Worm (Caenorhabditis elegans) whole organism, midembryonic: ENCODE data around the gene arf-5.

Experiments used
- T22C8.4 ChIP-seq: fragments of 200-800 bp; sonication (Bioruptor generic); IDR thresholded peaks from 2 replicates; pipeline ENCODE4 v1.3.6; 2022; ENCODE audit warnings: missing genetic modification characterization, missing compliant biosample characterization
- cog-1 ChIP-seq: sonication (generic microtip); optimal IDR thresholded peaks from 2 replicates; lab custom pipeline; 2016; ENCODE audit warnings: missing genetic modification characterization, missing compliant biosample characterization
- flt-1 ChIP-seq: fragments of 200-800 bp; sonication (Bioruptor generic); IDR thresholded peaks from 2 replicates; pipeline ENCODE4 v1.3.6; 2022; ENCODE audit warnings: missing genetic modification characterization, missing compliant biosample characterization
- klf-2 ChIP-seq: fragments of 200-800 bp; sonication (Bioruptor generic); conservative IDR thresholded peaks from 2 replicates; pipeline ENCODE4 v1.3.6; 2022; ENCODE audit warnings: missing genetic modification reagents, missing genetic modification characterization, missing compliant biosample characterization
- med-1 ChIP-seq: sonication (generic microtip); optimal IDR thresholded peaks from 2 replicates; lab custom pipeline; 2017; ENCODE audit warnings: missing genetic modification characterization, mild to moderate bottlenecking, missing compliant biosample characterization, antibody characterized with exemption, missing genetic modification reagents; ENCODE audit not compliant: insufficient read depth
- ref-1 ChIP-seq: fragments of 200-800 bp; sonication (Bioruptor generic); conservative IDR thresholded peaks from 2 replicates; pipeline ENCODE4 v1.3.6; 2022; ENCODE audit warnings: missing genetic modification reagents, missing genetic modification characterization, missing compliant biosample characterization
- tab-1 ChIP-seq: fragments of 200-800 bp; sonication (Bioruptor generic); IDR thresholded peaks from 2 replicates; pipeline ENCODE4 v1.3.6; 2022; ENCODE audit warnings: missing genetic modification characterization, missing compliant biosample characterization
- ztf-23 ChIP-seq: fragments of 200-800 bp; sonication (Bioruptor generic); IDR thresholded peaks from 2 replicates; pipeline ENCODE4 v1.3.6; 2022; ENCODE audit warnings: missing genetic modification reagents, missing genetic modification characterization, missing compliant biosample characterization
- ztf-29 ChIP-seq: fragments of 200-800 bp; sonication (Bioruptor generic); IDR thresholded peaks from 2 replicates; pipeline ENCODE4 v1.3.6; 2022; ENCODE audit warnings: missing genetic modification reagents, missing genetic modification characterization, missing compliant biosample characterization

The arf-5 gene

DNA sequence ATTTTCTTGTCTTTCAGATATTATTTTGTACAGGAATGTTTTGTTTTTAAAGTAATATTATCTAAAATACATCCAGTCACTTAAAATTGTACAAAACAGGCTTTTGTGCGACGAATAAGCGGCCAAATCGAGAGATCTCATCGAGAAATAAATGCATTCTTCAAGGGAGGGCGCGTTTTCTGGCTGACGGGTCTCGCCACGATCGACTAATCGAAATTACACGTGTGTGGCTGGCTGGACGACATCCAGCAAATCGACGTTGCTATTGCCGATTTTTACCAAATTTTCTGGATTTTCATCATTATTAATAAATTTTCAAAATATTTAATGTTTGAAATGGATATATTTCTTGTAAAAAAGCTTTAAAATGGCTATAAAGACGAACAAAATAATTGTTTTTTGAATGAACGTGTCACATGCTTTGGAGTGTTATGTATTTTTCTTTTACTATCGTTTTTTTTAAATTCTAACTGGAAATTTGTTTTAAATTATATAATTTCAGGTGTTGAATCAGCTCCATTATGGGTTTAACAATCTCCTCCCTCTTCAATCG, at the start of gene arf-5:
Gene arf-5, plus strand, starts transcription at position 503 of the 553 bp plus-strand sequence.
- TF ChIP-seq cog-1 (peak; percentile 20), ztf-23 (GFP tag; lab: Robert Waterston, UW) (no peak), ref-1 (GFP tag; lab: Robert Waterston, UW) (no peak)

DNA sequence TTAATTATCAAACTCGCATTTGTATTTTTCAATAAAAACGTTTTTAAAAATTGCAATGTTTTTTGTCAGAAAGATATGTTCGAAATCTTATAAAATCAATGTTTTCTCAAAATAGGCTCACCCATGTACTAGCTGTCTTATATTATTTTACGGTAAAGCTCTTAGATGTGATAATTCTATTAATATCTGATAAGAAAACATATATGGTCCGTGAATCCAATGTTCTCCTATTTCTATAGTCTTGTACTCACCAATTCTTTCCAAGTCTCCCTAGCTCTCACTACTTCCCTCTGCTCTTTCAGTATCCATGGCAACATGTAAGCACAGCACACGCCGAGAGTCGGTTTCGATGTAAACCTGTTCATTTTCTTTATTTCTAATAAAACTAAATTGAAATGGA, 48.6 kb upstream of the arf-5 start, which contains the start of gene bbs-2:
Gene bbs-2, plus strand, starts transcription at position 301 of the 400 bp plus-strand sequence.
- no peak for TF ChIP-seq T22C8.4
- TF ChIP-seq ztf-23 (GFP tag; lab: Robert Waterston, UW), result no peak
- TF ChIP-seq flt-1, result no peak
- no peak for TF ChIP-seq tab-1 (GFP tag; lab: Robert Waterston, UW)
- TF ChIP-seq cog-1, result no peak
- TF ChIP-seq ztf-29 (GFP tag; lab: Robert Waterston, UW), result no peak
- no peak for TF ChIP-seq ref-1 (GFP tag; lab: Robert Waterston, UW)
- TF ChIP-seq med-1 (GFP tag; lab: Kevin White, UChicago), result no peak
- no peak for TF ChIP-seq klf-2 (GFP tag; lab: Robert Waterston, UW)

DNA sequence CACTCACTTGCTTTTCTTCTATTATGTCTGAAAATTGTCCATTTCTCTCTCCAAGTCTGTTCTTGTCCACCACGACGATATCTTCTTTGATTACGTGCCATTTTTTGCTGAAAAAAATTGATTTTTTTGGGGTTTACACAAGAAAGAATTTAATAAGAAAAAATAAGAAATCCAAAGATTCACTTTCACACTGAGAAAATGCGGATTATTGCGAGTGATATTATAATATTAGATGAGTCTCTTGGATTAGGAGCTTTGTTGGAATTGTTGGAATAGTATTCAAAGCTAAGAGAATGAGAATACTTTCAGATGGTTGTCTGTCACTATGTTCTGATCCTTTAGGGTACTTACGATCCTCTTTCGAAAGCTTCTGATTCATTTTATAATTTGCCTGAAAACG, 43.5 kb upstream of the arf-5 start, which contains the start of gene F20D12.7:
Gene F20D12.7, minus strand, starts transcription at position 101 of the 400 bp plus-strand sequence.
- TF ChIP-seq klf-2 (GFP tag; lab: Robert Waterston, UW), result no peak
- no peak for TF ChIP-seq ztf-23 (GFP tag; lab: Robert Waterston, UW)
- no peak for TF ChIP-seq flt-1
- no peak for TF ChIP-seq med-1 (GFP tag; lab: Kevin White, UChicago)
- TF ChIP-seq cog-1, result no peak
- no peak for TF ChIP-seq ref-1 (GFP tag; lab: Robert Waterston, UW)
- TF ChIP-seq ztf-29 (GFP tag; lab: Robert Waterston, UW), result no peak
- no peak for TF ChIP-seq T22C8.4
- TF ChIP-seq tab-1 (GFP tag; lab: Robert Waterston, UW), result no peak

DNA sequence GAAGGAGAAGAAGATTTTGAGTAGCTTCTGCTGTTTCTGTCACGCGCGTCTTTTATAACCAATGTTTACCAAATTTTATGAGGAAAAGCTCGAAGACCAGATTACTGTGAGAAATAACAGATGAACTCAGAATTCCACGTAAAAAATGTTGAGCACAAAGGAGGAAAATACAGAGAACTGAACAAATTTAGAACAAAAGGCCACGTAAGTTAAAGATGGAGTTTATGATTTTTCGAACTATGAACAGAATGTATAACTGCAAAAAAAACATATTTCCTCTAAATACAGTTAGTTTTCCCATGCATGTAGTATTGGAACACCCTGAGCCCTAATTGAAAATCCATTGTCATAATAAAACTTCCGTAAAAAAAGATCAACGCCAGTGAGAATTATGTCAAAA, 41.4 kb upstream of the arf-5 start, which contains the start of gene exc-9:
Gene exc-9, minus strand, starts transcription at position 101 of the 400 bp plus-strand sequence.
- TF ChIP-seq ztf-23 (GFP tag; lab: Robert Waterston, UW), result no peak

DNA sequence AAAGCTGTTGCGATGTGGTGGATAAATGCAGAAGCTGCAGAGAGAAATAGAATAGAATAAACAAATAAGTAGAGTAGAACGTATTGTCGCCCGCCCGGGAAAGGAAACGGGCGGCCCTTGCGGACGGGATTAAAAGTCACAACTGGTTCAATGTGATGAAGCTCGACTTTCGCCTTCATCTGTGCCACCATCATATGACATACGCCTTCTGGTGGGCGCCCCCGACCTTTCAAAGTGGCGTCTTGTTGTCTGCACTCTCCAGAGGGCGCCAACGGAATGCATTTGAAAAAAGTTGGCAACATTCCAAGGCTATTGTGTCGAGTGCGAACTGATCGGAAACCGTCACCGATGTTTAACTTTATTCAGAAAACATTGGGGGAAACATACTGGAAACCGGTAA, 39.1 kb upstream of the arf-5 start:
- TF ChIP-seq ref-1 (GFP tag; lab: Robert Waterston, UW) (no peak), T22C8.4 (no peak), flt-1 (no peak), ztf-23 (GFP tag; lab: Robert Waterston, UW) (no peak), ztf-29 (GFP tag; lab: Robert Waterston, UW) (no peak), cog-1 (no peak), klf-2 (GFP tag; lab: Robert Waterston, UW) (no peak), tab-1 (GFP tag; lab: Robert Waterston, UW) (no peak), med-1 (GFP tag; lab: Kevin White, UChicago) (no peak)

DNA sequence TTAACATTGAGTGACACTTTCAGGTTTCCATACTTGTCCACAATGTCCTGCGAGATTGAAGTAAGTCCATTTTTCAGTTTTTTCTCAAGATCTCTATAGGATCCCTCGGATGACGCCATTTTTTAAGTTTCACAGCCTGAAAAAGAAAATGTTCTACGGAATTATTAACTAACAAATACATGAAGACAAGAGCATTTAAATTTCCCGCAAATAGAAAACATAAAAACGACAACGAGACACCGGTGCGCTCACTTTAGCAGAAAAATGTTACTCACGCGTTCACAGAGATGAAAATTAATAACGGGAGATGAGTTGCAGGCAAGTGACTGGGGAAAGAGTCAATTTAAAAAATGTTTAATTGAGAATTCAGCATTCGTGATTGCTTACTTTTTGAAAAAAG, 35.9 kb upstream of the arf-5 start, which contains the start of gene czw-1:
Gene czw-1, minus strand, starts transcription at position 369 of the 400 bp plus-strand sequence.
- no peak for TF ChIP-seq ztf-23 (GFP tag; lab: Robert Waterston, UW)
- no peak for TF ChIP-seq T22C8.4
- no peak for TF ChIP-seq tab-1 (GFP tag; lab: Robert Waterston, UW)

DNA sequence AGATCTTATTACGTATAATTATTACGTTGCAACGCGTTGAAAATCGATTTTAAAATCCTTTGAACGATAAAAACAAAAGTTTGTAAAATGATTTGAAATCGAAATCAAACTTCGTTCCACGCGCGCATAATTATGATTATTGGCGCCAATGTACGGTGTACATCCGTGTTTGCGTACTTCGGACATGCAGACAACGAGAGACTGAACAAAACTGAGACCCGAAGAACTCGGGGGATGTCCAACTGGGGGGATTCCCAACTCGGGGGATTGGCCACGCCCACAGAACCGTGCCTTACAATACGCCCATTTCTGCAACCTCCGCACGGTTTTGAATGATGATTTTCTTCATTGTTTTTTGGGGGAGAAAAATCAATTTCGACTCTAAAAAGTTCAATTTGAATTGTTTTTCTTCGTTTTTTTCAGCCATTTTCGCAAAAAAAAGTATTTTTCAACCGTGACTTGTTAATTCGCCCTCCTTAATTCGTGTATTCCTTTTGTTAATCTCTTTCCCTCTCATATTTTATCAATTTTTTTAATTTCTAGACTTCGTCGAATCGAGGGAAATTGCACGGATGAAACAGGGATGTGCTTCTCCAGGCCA, 35.3 kb upstream of the arf-5 start, which contains the start of gene F20D12.12:
Gene F20D12.12, plus strand, starts transcription at position 542 of the 601 bp plus-strand sequence.
- TF ChIP-seq cog-1 (peak; percentile 66), T22C8.4 (peak; percentile 47; the same call in 1 of the 2 replicates), flt-1 (peak; percentile 84), klf-2 (GFP tag; lab: Robert Waterston, UW) (0 out of 2 replicates have a peak, but pooled peaks have one; percentile 45), tab-1 (GFP tag; lab: Robert Waterston, UW) (peak; percentile 37; the same call in 1 of the 2 replicates), ztf-23 (GFP tag; lab: Robert Waterston, UW) (peak; percentile 87)

DNA sequence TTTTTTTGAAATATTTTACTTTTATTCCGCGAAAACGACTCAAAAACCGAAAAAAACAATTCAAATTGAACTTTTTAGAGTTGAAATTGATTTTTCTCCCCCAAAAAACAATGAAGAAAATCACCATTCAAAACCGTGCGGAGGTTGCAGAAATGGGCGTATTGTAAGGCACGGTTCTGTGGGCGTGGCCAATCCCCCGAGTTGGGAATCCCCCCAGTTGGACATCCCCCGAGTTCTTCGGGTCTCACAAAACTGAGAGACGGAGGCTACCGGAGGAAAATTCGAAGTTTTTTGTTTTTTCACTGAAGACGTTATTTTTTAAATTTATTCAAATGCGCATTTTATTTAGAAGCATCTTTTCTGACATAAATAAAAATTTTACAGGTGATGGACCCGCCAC, 34.0 kb upstream of the arf-5 start, which contains the start of gene mcm-3AP:
Gene mcm-3AP, plus strand, starts transcription at position 383 of the 400 bp plus-strand sequence.
- peak; percentile 65 for TF ChIP-seq T22C8.4
- TF ChIP-seq flt-1, result peak; percentile 83
- peak; percentile 80 for TF ChIP-seq klf-2 (GFP tag; lab: Robert Waterston, UW)
- TF ChIP-seq ztf-23 (GFP tag; lab: Robert Waterston, UW), result peak; percentile 84
- TF ChIP-seq tab-1 (GFP tag; lab: Robert Waterston, UW), result 0 out of 2 replicates have a peak, but pooled peaks have one; percentile 26

DNA sequence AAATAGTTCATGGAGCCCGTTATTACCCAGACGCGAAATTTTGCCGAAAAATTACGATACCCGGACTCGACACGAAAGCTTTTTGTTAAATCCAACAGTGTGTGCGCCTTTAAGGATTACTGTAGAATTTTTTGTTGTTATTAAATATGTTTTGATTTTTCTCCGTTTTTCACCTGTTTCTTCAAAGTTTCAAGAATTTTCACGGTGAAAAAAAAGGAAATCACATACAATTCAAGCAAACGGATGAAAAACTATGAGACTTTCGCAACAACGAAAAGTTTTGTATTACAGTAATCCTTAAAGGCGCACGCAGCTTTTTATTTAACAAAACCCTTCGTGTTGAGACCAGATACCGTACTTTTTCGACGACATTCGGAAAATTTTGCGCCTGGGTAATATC, 28.3 kb upstream of the arf-5 start:
- TF ChIP-seq T22C8.4 (no peak), tab-1 (GFP tag; lab: Robert Waterston, UW) (no peak), cog-1 (no peak), flt-1 (no peak), klf-2 (GFP tag; lab: Robert Waterston, UW) (no peak), ztf-23 (GFP tag; lab: Robert Waterston, UW) (no peak), ztf-29 (GFP tag; lab: Robert Waterston, UW) (no peak), ref-1 (GFP tag; lab: Robert Waterston, UW) (no peak), med-1 (GFP tag; lab: Kevin White, UChicago) (no peak)

DNA sequence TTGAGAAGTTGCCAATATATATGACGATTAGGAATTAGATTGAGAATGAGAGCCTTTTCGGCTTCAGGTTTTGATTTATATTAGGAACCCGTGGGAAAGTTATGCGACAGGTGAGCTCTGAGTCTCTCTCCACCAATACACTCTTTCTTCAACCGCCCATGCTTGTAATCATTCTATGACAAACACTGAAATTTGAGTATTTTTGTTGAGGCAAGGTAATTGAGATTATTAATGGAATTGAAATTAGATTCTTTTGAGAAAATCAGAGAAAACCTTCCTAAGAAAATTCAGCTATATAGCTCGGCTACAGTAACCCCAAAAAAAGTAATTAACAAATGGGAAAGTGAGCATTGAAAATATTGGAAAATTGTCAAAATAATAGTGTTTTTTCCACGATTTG, 26.5 kb upstream of the arf-5 start, which contains the start of gene ceh-19:
Gene ceh-19, minus strand, starts transcription at position 101 of the 400 bp plus-strand sequence.
- TF ChIP-seq klf-2 (GFP tag; lab: Robert Waterston, UW), result no peak
- TF ChIP-seq cog-1, result no peak
- TF ChIP-seq flt-1, result no peak
- TF ChIP-seq ref-1 (GFP tag; lab: Robert Waterston, UW), result no peak
